Fruit fly (Drosophila melanogaster) whole organism, embryonic: ENCODE data around the gene CG6923.

ENCODE experiments used
- BtbVII ChIP-seq: fragments of 200-800 bp; sonication (Bioruptor generic); optimal IDR thresholded peaks from 3 replicates; lab custom pipeline; 2017; ENCODE audit warnings: missing biosample characterization, mild to moderate bottlenecking, missing genetic modification characterization
- CG10147 ChIP-seq: fragments of 200-800 bp; sonication (Bioruptor generic); optimal IDR thresholded peaks from 2 replicates; lab custom pipeline; 2019; ENCODE audit warnings: missing biosample characterization, mild to moderate bottlenecking, missing genetic modification characterization, moderate library complexity
- CG10431 ChIP-seq: fragments of 200-800 bp; sonication (Bioruptor generic); optimal IDR thresholded peaks from 3 replicates; lab custom pipeline; 2018; ENCODE audit warnings: missing biosample characterization, mild to moderate bottlenecking, missing genetic modification characterization
- CG12659 ChIP-seq: fragments of 200-800 bp; sonication (Bioruptor generic); optimal IDR thresholded peaks from 3 replicates; lab custom pipeline; 2017; ENCODE audit warnings: mild to moderate bottlenecking, missing biosample characterization, missing genetic modification reagents, missing genetic modification characterization
- CG12744 ChIP-seq: fragments of 200-800 bp; sonication (Bioruptor generic); optimal IDR thresholded peaks from 2 replicates; lab custom pipeline; 2016; ENCODE audit warnings: missing biosample characterization, missing genetic modification characterization
- CG13894 ChIP-seq: fragments of 200-800 bp; sonication (Bioruptor generic); optimal IDR thresholded peaks from 3 replicates; lab custom pipeline; 2018; ENCODE audit warnings: missing biosample characterization, mild to moderate bottlenecking, missing genetic modification characterization, moderate library complexity
- CG15514 ChIP-seq: fragments of 200-800 bp; sonication (Bioruptor generic); optimal IDR thresholded peaks from 3 replicates; lab custom pipeline; 2017; ENCODE audit warnings: missing biosample characterization, missing genetic modification characterization, mild to moderate bottlenecking, moderate library complexity, missing genetic modification reagents
- CG17385 ChIP-seq: fragments of 200-800 bp; sonication (Bioruptor generic); optimal IDR thresholded peaks from 3 replicates; lab custom pipeline; 2018; ENCODE audit warnings: missing biosample characterization, mild to moderate bottlenecking, missing genetic modification characterization
- CG2678 ChIP-seq: fragments of 200-800 bp; sonication (Bioruptor generic); optimal IDR thresholded peaks from 3 replicates; lab custom pipeline; 2019; ENCODE audit warnings: missing biosample characterization, mild to moderate bottlenecking, missing genetic modification characterization, moderate library complexity
- CG34376 ChIP-seq: fragments of 200-800 bp; sonication (Bioruptor generic); optimal IDR thresholded peaks from 2 replicates; lab custom pipeline; 2018; ENCODE audit warnings: missing biosample characterization, mild to moderate bottlenecking, missing genetic modification characterization
- CG3995 ChIP-seq: fragments of 200-800 bp; sonication (Bioruptor generic); optimal IDR thresholded peaks from 3 replicates; lab custom pipeline; 2016; ENCODE audit warnings: missing biosample characterization, missing genetic modification characterization
- CG4424 ChIP-seq: fragments of 200-800 bp; sonication (Bioruptor generic); optimal IDR thresholded peaks from 3 replicates; lab custom pipeline; 2016; ENCODE audit warnings: missing biosample characterization, missing genetic modification characterization
- CG8290 ChIP-seq, 3 experiments: fragments of 200-800 bp; sonication (Bioruptor generic); optimal IDR thresholded peaks; 2 replicates each; lab custom pipeline; 2016 to 2019; ENCODE audit warnings: missing biosample characterization in 3 of 3, missing genetic modification characterization in 3 of 3, mild to moderate bottlenecking in 2 of 3, moderate library complexity in 1 of 3
- CG9797 ChIP-seq: fragments of 200-800 bp; sonication (Bioruptor generic); optimal IDR thresholded peaks from 3 replicates; lab custom pipeline; 2018; ENCODE audit warnings: missing biosample characterization, mild to moderate bottlenecking, missing genetic modification characterization
- CG9876 ChIP-seq: fragments of 200-800 bp; sonication (Bioruptor generic); optimal IDR thresholded peaks from 2 replicates; lab custom pipeline; 2016; ENCODE audit warnings: missing biosample characterization, missing genetic modification characterization
- CkIIα-i1 ChIP-seq: fragments of 200-800 bp; sonication (Bioruptor generic); IDR thresholded peaks from 2 replicates; pipeline ENCODE4 v1.3.6; 2022; ENCODE audit warnings: missing biosample characterization, missing genetic modification characterization
- D ChIP-seq, 2 experiments: fragments of 200-800 bp in 1 of 2; fragments of >200 bp in 1 of 2; sonication (Bioruptor generic) in 1 of 2; optimal IDR thresholded peaks; 2 replicates in 1 of 2; 3 replicates in 1 of 2; lab custom pipeline; 2017; ENCODE audit warnings: mild to moderate bottlenecking in 1 of 2, missing biosample characterization in 1 of 2, missing genetic modification characterization in 1 of 2, missing genetic modification reagents in 1 of 2
- Dip2 ChIP-seq: fragments of 200-800 bp; sonication (Bioruptor generic); IDR thresholded peaks from 2 replicates; pipeline ENCODE4 v1.3.6; 2022; ENCODE audit warnings: missing biosample characterization, missing genetic modification characterization
- Dip3 ChIP-seq: fragments of 200-800 bp; sonication (Bioruptor generic); optimal IDR thresholded peaks from 3 replicates; lab custom pipeline; 2016; ENCODE audit warnings: missing biosample characterization, missing genetic modification characterization
- E2f2 ChIP-seq: fragments of 200-800 bp; sonication (Bioruptor generic); IDR thresholded peaks from 2 replicates; pipeline ENCODE4 v1.3.6; 2022; ENCODE audit warnings: missing biosample characterization, missing genetic modification characterization
- Ets65A ChIP-seq: fragments of 200-800 bp; sonication (Bioruptor generic); peaks from one replicate; lab custom pipeline; 2016; ENCODE audit warnings: missing biosample characterization, missing genetic modification characterization
- Ets97D ChIP-seq: fragments of 200-800 bp; sonication (Bioruptor generic); optimal IDR thresholded peaks from 3 replicates; lab custom pipeline; 2016; ENCODE audit warnings: missing biosample characterization, missing genetic modification characterization
- MESR4 ChIP-seq: fragments of 200-800 bp; sonication (Bioruptor generic); optimal IDR thresholded peaks from 2 replicates; lab custom pipeline; 2018; ENCODE audit warnings: missing biosample characterization, mild to moderate bottlenecking, missing genetic modification characterization, moderate library complexity
- Myb ChIP-seq: fragments of 200-800 bp; sonication (Bioruptor generic); optimal IDR thresholded peaks from 2 replicates; lab custom pipeline; 2016; ENCODE audit warnings: missing biosample characterization, missing genetic modification characterization
- NfI ChIP-seq: fragments of 200-800 bp; sonication (Bioruptor generic); optimal IDR thresholded peaks from 3 replicates; lab custom pipeline; 2018; ENCODE audit warnings: missing biosample characterization, mild to moderate bottlenecking, missing genetic modification characterization, moderate library complexity
- Sin3A ChIP-seq: fragments of >200 bp; optimal IDR thresholded peaks from 2 replicates; lab custom pipeline; 2018
- Sry-β ChIP-seq: fragments of 200-800 bp; sonication (Bioruptor generic); optimal IDR thresholded peaks from 2 replicates; lab custom pipeline; 2018; ENCODE audit warnings: missing biosample characterization, mild to moderate bottlenecking, missing genetic modification characterization, moderate library complexity
- Tbp ChIP-seq: fragments of >200 bp; optimal IDR thresholded peaks from 2 replicates; lab custom pipeline; 2018; ENCODE audit warnings: missing biosample characterization, missing genetic modification characterization
- YL-1 ChIP-seq: fragments of 200-800 bp; sonication (Bioruptor generic); optimal IDR thresholded peaks from 3 replicates; lab custom pipeline; 2017; ENCODE audit warnings: missing biosample characterization, mild to moderate bottlenecking, missing genetic modification characterization
- abd-A ChIP-seq: fragments of 200-800 bp; sonication (Bioruptor generic); optimal IDR thresholded peaks from 3 replicates; lab custom pipeline; 2019; ENCODE audit warnings: missing biosample characterization, mild to moderate bottlenecking, missing genetic modification characterization, moderate library complexity
- aop ChIP-seq: fragments of 200-800 bp; sonication (Bioruptor generic); IDR thresholded peaks from 2 replicates; pipeline ENCODE4 v1.3.6; 2022; ENCODE audit warnings: missing biosample characterization, missing genetic modification characterization
- ato ChIP-seq: fragments of 200-800 bp; sonication (Bioruptor generic); IDR thresholded peaks from 2 replicates; pipeline ENCODE4 v1.3.6; 2022; ENCODE audit warnings: missing biosample characterization, missing genetic modification characterization; ENCODE audit not compliant: partially characterized antibody
- bsh ChIP-seq, 2 experiments: fragments of 200-800 bp; sonication (Bioruptor generic); optimal IDR thresholded peaks; 2 replicates each; lab custom pipeline; 2017 to 2018; ENCODE audit warnings: mild to moderate bottlenecking in 2 of 2, missing biosample characterization in 2 of 2, missing genetic modification characterization in 2 of 2, moderate library complexity in 1 of 2
- chinmo ChIP-seq: fragments of 200-800 bp; sonication (Bioruptor generic); IDR thresholded peaks from 4 replicates; pipeline ENCODE4 v1.3.6; 2022; ENCODE audit warnings: missing biosample characterization, missing genetic modification characterization; ENCODE audit not compliant: partially characterized antibody
- ci ChIP-seq: fragments of 200-800 bp; sonication (Bioruptor generic); IDR thresholded peaks from 3 replicates; pipeline ENCODE4 v1.3.6; 2022; ENCODE audit warnings: missing biosample characterization, missing genetic modification characterization
- crp ChIP-seq, 2 experiments: fragments of 200-800 bp; sonication (Bioruptor generic); optimal IDR thresholded peaks; 2 replicates in 1 of 2; 3 replicates in 1 of 2; lab custom pipeline; 2017; ENCODE audit warnings: missing biosample characterization in 2 of 2, missing genetic modification characterization in 2 of 2, mild to moderate bottlenecking in 1 of 2, moderate library complexity in 1 of 2
- da ChIP-seq: fragments of 200-800 bp; sonication (Bioruptor generic); optimal IDR thresholded peaks from 2 replicates; lab custom pipeline; 2016; ENCODE audit warnings: missing biosample characterization, missing genetic modification characterization
- dpn ChIP-seq, 2 experiments: fragments of 200-800 bp; sonication (Bioruptor generic); optimal IDR thresholded peaks; 3 replicates each; lab custom pipeline; 2016; ENCODE audit warnings: missing biosample characterization in 2 of 2, missing genetic modification characterization in 2 of 2
- fd102C ChIP-seq: fragments of 200-800 bp; sonication (Bioruptor generic); optimal IDR thresholded peaks from 2 replicates; lab custom pipeline; 2018; ENCODE audit warnings: missing biosample characterization, mild to moderate bottlenecking, missing genetic modification characterization, moderate library complexity
- gro ChIP-seq: fragments of 200-800 bp; sonication (Bioruptor generic); optimal IDR thresholded peaks from 2 replicates; lab custom pipeline; 2016; ENCODE audit warnings: missing biosample characterization, missing genetic modification characterization
- insv ChIP-seq, 2 experiments: fragments of 200-800 bp; sonication (Bioruptor generic); optimal IDR thresholded peaks; 3 replicates each; lab custom pipeline; 2016 to 2018; ENCODE audit warnings: missing biosample characterization in 2 of 2, missing genetic modification characterization in 2 of 2
- lilli ChIP-seq: fragments of 200-800 bp; sonication (Bioruptor generic); optimal IDR thresholded peaks from 3 replicates; lab custom pipeline; 2016; ENCODE audit warnings: missing biosample characterization, missing genetic modification characterization
- nerfin-2 ChIP-seq: fragments of 200-800 bp; sonication (Bioruptor generic); IDR thresholded peaks from 2 replicates; pipeline ENCODE4 v1.3.6; 2022; ENCODE audit warnings: missing biosample characterization, missing genetic modification characterization; ENCODE audit not compliant: partially characterized antibody
- phol ChIP-seq: fragments of 200-800 bp; sonication (Bioruptor generic); optimal IDR thresholded peaks from 3 replicates; lab custom pipeline; 2018; ENCODE audit warnings: missing biosample characterization, mild to moderate bottlenecking, missing genetic modification characterization, moderate library complexity
- pzg ChIP-seq: fragments of 200-800 bp; sonication (Bioruptor generic); optimal IDR thresholded peaks from 3 replicates; lab custom pipeline; 2018; ENCODE audit warnings: missing biosample characterization, mild to moderate bottlenecking, missing genetic modification characterization, moderate library complexity
- row ChIP-seq: fragments of 200-800 bp; sonication (Bioruptor generic); IDR thresholded peaks from 3 replicates; pipeline ENCODE4 v1.3.6; 2022; ENCODE audit warnings: missing biosample characterization, missing genetic modification characterization
- sens ChIP-seq: fragments of 200-800 bp; sonication (Bioruptor generic); peaks from one replicate; lab custom pipeline; 2016; ENCODE audit warnings: missing biosample characterization, missing genetic modification characterization
- sob ChIP-seq: fragments of 200-800 bp; sonication (Bioruptor generic); IDR thresholded peaks from 2 replicates; pipeline ENCODE4 v1.3.6; 2022; ENCODE audit warnings: missing biosample characterization, missing genetic modification characterization
- trem ChIP-seq: fragments of 200-800 bp; optimal IDR thresholded peaks from 3 replicates; lab custom pipeline; 2019; ENCODE audit warnings: missing biosample characterization, mild to moderate bottlenecking, missing genetic modification characterization, moderate library complexity
- unc-4 ChIP-seq: fragments of 200-800 bp; sonication (Bioruptor generic); IDR thresholded peaks from 2 replicates; pipeline ENCODE4 v1.3.6; 2022; ENCODE audit warnings: missing biosample characterization, missing genetic modification characterization; ENCODE audit not compliant: partially characterized antibody
- vfl ChIP-seq: fragments of 200-800 bp; sonication (Bioruptor generic); optimal IDR thresholded peaks from 2 replicates; lab custom pipeline; 2016; ENCODE audit warnings: missing biosample characterization, missing genetic modification characterization

Gene CG6923

DNA sequence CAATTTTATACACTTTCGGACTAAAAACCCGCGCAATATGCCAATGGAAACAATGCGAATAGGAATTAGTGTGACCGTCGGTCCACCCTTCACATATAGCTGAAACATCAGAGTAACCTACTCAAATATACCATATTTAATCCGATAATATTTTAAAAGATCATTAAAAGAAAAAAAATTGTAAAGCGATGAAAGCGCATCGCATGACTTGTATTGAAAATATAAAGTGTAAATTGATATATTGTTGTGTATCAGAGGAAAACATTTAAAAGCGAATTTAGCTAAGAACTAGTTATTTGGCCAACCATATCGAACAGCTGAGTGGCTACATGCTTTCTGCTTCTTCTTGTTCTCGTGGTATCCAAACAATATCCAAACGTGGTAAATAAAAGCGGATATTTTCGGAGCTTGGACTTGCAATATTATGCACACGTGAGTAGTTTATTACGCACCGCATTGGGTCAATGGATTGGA is 8.1 kb downstream of the CG6923 start, which contains the start of the genes Blm and CG14722 (continued):
- TF ChIP-seq Dip3 (GFP tag; lab: Kevin White, UChicago): no peak
- TF ChIP-seq CG15514 (GFP tag; lab: Kevin White, UChicago): peak; percentile 91
- TF ChIP-seq insv (GFP tag; optimal IDR thresholded peaks at IDR 0.05; lab: Kevin White, UChicago): peak in 1 of 2 experiments; percentile 19
- TF ChIP-seq CG34376 (GFP tag; lab: Kevin White, UChicago): peak; percentile 8
- TF ChIP-seq dpn (GFP tag; optimal IDR thresholded peaks at IDR 0.05; lab: Kevin White, UChicago): no peak
- peak; percentile 47 for TF ChIP-seq Sin3A (lab: Kevin White, UChicago)
- peak; percentile 63 for TF ChIP-seq sens (GFP tag; lab: Kevin White, UChicago)
- TF ChIP-seq CG9797 (GFP tag; lab: Kevin White, UChicago): peak; percentile 75
- no peak for TF ChIP-seq chinmo (GFP tag; lab: Robert Waterston, UW)
- TF ChIP-seq Sry-β (GFP tag; lab: Kevin White, UChicago): peak; percentile 89
- peak; percentile 33 for TF ChIP-seq gro (GFP tag; lab: Kevin White, UChicago)
- TF ChIP-seq BtbVII: no peak
- TF ChIP-seq bsh (GFP tag; optimal IDR thresholded peaks at IDR 0.05; lab: Kevin White, UChicago): no peak
- no peak for TF ChIP-seq NfI (GFP tag; lab: Kevin White, UChicago)
- TF ChIP-seq ci (GFP tag; lab: Robert Waterston, UW): no peak
- peak; percentile 33 for TF ChIP-seq Myb (GFP tag; lab: Kevin White, UChicago)
- TF ChIP-seq unc-4 (GFP tag; lab: Robert Waterston, UW): peak; percentile 45; the same call in 1 of the 2 replicates
- no peak for TF ChIP-seq CG9876 (GFP tag; lab: Kevin White, UChicago)
- TF ChIP-seq MESR4: peak; percentile 58
- TF ChIP-seq CG10431: peak; percentile 16
- no peak for TF ChIP-seq fd102C
- TF ChIP-seq CG17385 (GFP tag; lab: Kevin White, UChicago): peak; percentile 94
- peak; percentile 74 for TF ChIP-seq YL-1
- TF ChIP-seq E2f2 (GFP tag; lab: Robert Waterston, UW): peak; percentile 77
- TF ChIP-seq crp (GFP tag; optimal IDR thresholded peaks at IDR 0.05; lab: Kevin White, UChicago): peak; percentile 46 to 91
- TF ChIP-seq CG10147 (GFP tag; lab: Kevin White, UChicago): no peak
- peak; percentile 11 for TF ChIP-seq CG12744 (GFP tag; lab: Kevin White, UChicago)
- TF ChIP-seq trem (tag; lab: Kevin White, UChicago): peak; percentile 93
- peak; percentile 71 for TF ChIP-seq row (GFP tag; lab: Robert Waterston, UW)
- peak; percentile 46 for TF ChIP-seq Ets65A
- TF ChIP-seq CkIIα-i1 (GFP tag; lab: Robert Waterston, UW): no peak
- peak; percentile 55 for TF ChIP-seq phol (tag; lab: Kevin White, UChicago)
- no peak for TF ChIP-seq CG8290 (GFP tag; optimal IDR thresholded peaks at IDR 0.05; lab: Kevin White, UChicago)
- TF ChIP-seq CG8290 (tag; optimal IDR thresholded peaks at IDR 0.05; lab: Kevin White, UChicago): no peak
- TF ChIP-seq Ets97D: peak; percentile 22
- 0 out of 2 replicates have a peak, but pooled peaks have one; percentile 11 for TF ChIP-seq ato
- TF ChIP-seq pzg: peak; percentile 69
- TF ChIP-seq Tbp: peak; percentile 21
- peak; percentile 49 for TF ChIP-seq CG12659 (GFP tag; lab: Kevin White, UChicago)

DNA sequence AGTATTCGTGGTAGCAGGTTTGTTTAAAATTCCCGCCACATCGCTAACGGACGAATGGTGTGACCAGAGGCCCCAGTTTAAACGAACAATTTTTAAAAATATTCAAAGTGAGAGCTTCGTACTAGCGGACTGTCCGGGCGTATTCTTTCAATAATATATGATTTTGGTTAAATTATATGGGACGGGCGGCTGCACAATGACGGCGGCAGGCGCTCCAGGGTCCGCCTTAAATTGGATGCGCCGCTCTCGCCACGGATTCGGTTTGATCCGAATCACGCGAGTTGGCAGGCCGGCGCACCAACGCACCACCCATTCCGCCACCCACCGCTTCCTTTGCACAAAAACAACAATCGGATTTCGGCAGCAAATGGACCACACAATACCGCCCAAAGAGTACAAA is 14.5 kb downstream of the CG6923 start, which contains the start of gene CG14721:
CG14721 (plus strand) TSS at position 111 of the 400 bp plus-strand sequence.
- TF ChIP-seq aop (GFP tag; lab: Robert Waterston, UW): no peak
- TF ChIP-seq CG13894 (tag; lab: Kevin White, UChicago): no peak
- TF ChIP-seq D (optimal IDR thresholded peaks at IDR 0.05; lab: Kevin White, UChicago): no peak
- TF ChIP-seq D (GFP tag; optimal IDR thresholded peaks at IDR 0.05; lab: Kevin White, UChicago): no peak
- TF ChIP-seq CG2678 (tag; lab: Kevin White, UChicago): no peak
- no peak for TF ChIP-seq sob (GFP tag; lab: Robert Waterston, UW)
- no peak for TF ChIP-seq abd-A (tag; lab: Kevin White, UChicago)
- no peak for TF ChIP-seq da
- no peak for TF ChIP-seq Dip2 (GFP tag; lab: Robert Waterston, UW)
- TF ChIP-seq CG4424 (GFP tag; lab: Kevin White, UChicago): peak; percentile 48
- peak; percentile 82 for TF ChIP-seq CG3995
- no peak for TF ChIP-seq nerfin-2 (GFP tag; lab: Robert Waterston, UW)
- TF ChIP-seq lilli (GFP tag; lab: Kevin White, UChicago): no peak
- no peak for TF ChIP-seq vfl (GFP tag; lab: Kevin White, UChicago)
